Worm (Caenorhabditis elegans) whole organism, early embryonic: Measurements from ENCODE around the gene grl-11.

Experiments
- B0310.2 ChIP-seq: sonication (generic microtip); optimal IDR thresholded peaks from 2 replicates; lab custom pipeline; 2016; ENCODE audit warnings: mild to moderate bottlenecking, missing genetic modification characterization, missing compliant biosample characterization
- F13C5.2 ChIP-seq: sonication (generic microtip); optimal IDR thresholded peaks from 2 replicates; lab custom pipeline; 2017; ENCODE audit warnings: mild to moderate bottlenecking, missing genetic modification characterization, inconsistent platforms, missing compliant biosample characterization
- aly-1 ChIP-seq: sonication (generic microtip); optimal IDR thresholded peaks from 2 replicates; lab custom pipeline; 2016; ENCODE audit warnings: missing genetic modification characterization, missing compliant biosample characterization
- ama-1 ChIP-seq: fragments of 150-350 bp; optimal IDR thresholded peaks from 2 replicates; lab custom pipeline; 2014
- ceh-13 ChIP-seq: fragments of 200-800 bp; sonication (Bioruptor generic); optimal IDR thresholded peaks from 2 replicates; lab custom pipeline; 2018; ENCODE audit warnings: mild to moderate bottlenecking, missing genetic modification characterization, missing compliant biosample characterization
- ceh-36 ChIP-seq: sonication (generic microtip); optimal IDR thresholded peaks from 2 replicates; lab custom pipeline; 2016; ENCODE audit warnings: missing genetic modification characterization, inconsistent platforms, missing compliant biosample characterization
- ets-7 ChIP-seq: sonication (generic microtip); optimal IDR thresholded peaks from 2 replicates; lab custom pipeline; 2016; ENCODE audit warnings: missing genotype, missing genetic modification characterization, missing compliant biosample characterization
- flt-1 ChIP-seq: fragments of 200-800 bp; sonication (Bioruptor generic); IDR thresholded peaks from 2 replicates; pipeline ENCODE4 v1.3.6; 2022; ENCODE audit warnings: missing genetic modification characterization, missing compliant biosample characterization
- hmbx-1 ChIP-seq: sonication (generic microtip); optimal IDR thresholded peaks from 2 replicates; lab custom pipeline; 2016; ENCODE audit warnings: mild to moderate bottlenecking, missing genetic modification characterization, missing compliant biosample characterization
- hmg-4 ChIP-seq: fragments of 200-800 bp; sonication (Bioruptor generic); optimal IDR thresholded peaks from 2 replicates; lab custom pipeline; 2018; ENCODE audit warnings: mild to moderate bottlenecking, missing genetic modification characterization, missing compliant biosample characterization
- scrt-1 ChIP-seq: fragments of 200-800 bp; sonication (Bioruptor generic); IDR thresholded peaks from 2 replicates; pipeline ENCODE4 v1.3.6; 2022; ENCODE audit warnings: missing genetic modification characterization, missing compliant biosample characterization
- sea-1 ChIP-seq: fragments of 200-800 bp; sonication (Bioruptor generic); conservative IDR thresholded peaks from 2 replicates; pipeline ENCODE4 v1.3.6; 2022; ENCODE audit warnings: missing genetic modification characterization, missing compliant biosample characterization
- tbx-11 ChIP-seq: fragments of 200-800 bp; sonication (Bioruptor generic); IDR thresholded peaks from 2 replicates; pipeline ENCODE4 v1.3.6; 2022; ENCODE audit warnings: missing genetic modification characterization, missing compliant biosample characterization
- tra-4 ChIP-seq: sonication (generic microtip); optimal IDR thresholded peaks from 2 replicates; lab custom pipeline; 2017; ENCODE audit warnings: missing genetic modification characterization, missing compliant biosample characterization

Gene grl-11

DNA sequence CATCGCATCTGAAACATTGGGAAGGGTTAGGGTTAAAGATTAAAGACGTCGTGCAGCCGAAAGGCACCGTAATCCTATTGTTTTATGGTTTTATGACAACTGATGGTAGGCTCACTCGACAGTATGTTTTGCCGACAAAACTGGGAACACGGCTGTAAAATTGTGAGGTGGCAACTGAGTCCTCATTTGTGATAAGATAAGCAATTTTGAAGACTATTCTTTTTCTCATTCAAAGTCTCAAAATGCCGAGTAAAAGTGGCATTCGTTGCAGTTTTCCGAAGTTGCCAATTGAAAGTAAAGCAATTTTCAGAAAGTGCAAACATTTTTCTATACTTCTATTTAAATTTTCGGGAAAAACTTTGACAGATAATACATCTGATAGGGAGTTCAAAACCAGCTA, 48.5 kb downstream of the grl-11 start:
- TF ChIP-seq scrt-1 (GFP tag; lab: Robert Waterston, UW) (no peak), ama-1 (lab: Kevin White, UChicago) (no peak), F13C5.2 (tag; lab: Kevin White, UChicago) (no peak), B0310.2 (no peak), sea-1 (no peak), ceh-13 (GFP tag; lab: Kevin White, UChicago) (no peak), hmbx-1 (tag; lab: Kevin White, UChicago) (no peak), tra-4 (no peak), flt-1 (GFP tag; lab: Robert Waterston, UW) (no peak), ceh-36 (tag; lab: Kevin White, UChicago) (no peak), aly-1 (no peak), hmg-4 (GFP tag; lab: Kevin White, UChicago) (no peak), tbx-11 (GFP tag; lab: Robert Waterston, UW) (no peak), ets-7 (tag; lab: Kevin White, UChicago) (no peak)
